Fruit fly (Drosophila melanogaster) whole organism, embryonic: Measurements from ENCODE around the gene CG46307.
A peak's percentile ranks its signal among the peaks of the same experiment; 100 is the strongest.

Experiments
- Bteb2 ChIP-seq: fragments of 200-800 bp; sonication (Bioruptor generic); optimal IDR thresholded peaks from 2 replicates; lab custom pipeline; 2016; ENCODE audit warnings: missing biosample characterization, missing genetic modification characterization
- CG10267 ChIP-seq: fragments of 200-800 bp; sonication (Bioruptor generic); optimal IDR thresholded peaks from 2 replicates; lab custom pipeline; 2018; ENCODE audit warnings: missing biosample characterization, mild to moderate bottlenecking, missing genetic modification characterization, moderate library complexity
- CG12659 ChIP-seq: fragments of 200-800 bp; sonication (Bioruptor generic); optimal IDR thresholded peaks from 3 replicates; lab custom pipeline; 2017; ENCODE audit warnings: mild to moderate bottlenecking, missing biosample characterization, missing genetic modification reagents, missing genetic modification characterization
- CG14860 ChIP-seq: fragments of 200-800 bp; sonication (Bioruptor generic); IDR thresholded peaks from 3 replicates; pipeline ENCODE4 v1.3.6; 2022; ENCODE audit warnings: missing biosample characterization, missing genetic modification characterization; ENCODE audit not compliant: partially characterized antibody
- CG17328 ChIP-seq: fragments of 200-800 bp; sonication (Bioruptor generic); IDR thresholded peaks from 2 replicates; pipeline ENCODE4 v1.3.6; 2022; ENCODE audit warnings: missing biosample characterization, missing genetic modification characterization
- CG17829 ChIP-seq: fragments of 200-800 bp; optimal IDR thresholded peaks from 2 replicates; lab custom pipeline; 2019; ENCODE audit warnings: missing biosample characterization, mild to moderate bottlenecking, missing genetic modification characterization, moderate library complexity
- CG2120 ChIP-seq: fragments of 200-800 bp; sonication (Bioruptor generic); optimal IDR thresholded peaks from 3 replicates; lab custom pipeline; 2016; ENCODE audit warnings: missing biosample characterization, missing genetic modification characterization
- CG2129 ChIP-seq: fragments of 200-800 bp; sonication (Bioruptor generic); IDR thresholded peaks from 2 replicates; pipeline ENCODE4 v1.3.6; 2022; ENCODE audit warnings: missing biosample characterization, missing genetic modification characterization; ENCODE audit not compliant: partially characterized antibody
- CG30020 ChIP-seq: fragments of 200-800 bp; optimal IDR thresholded peaks from 2 replicates; lab custom pipeline; 2019; ENCODE audit warnings: missing biosample characterization, mild to moderate bottlenecking, missing genetic modification characterization, moderate library complexity
- CG3065 ChIP-seq: fragments of 200-800 bp; sonication (Bioruptor generic); optimal IDR thresholded peaks from 2 replicates; lab custom pipeline; 2016; ENCODE audit warnings: missing biosample characterization, missing genetic modification characterization
- CG3281 ChIP-seq: fragments of 200-800 bp; sonication (Bioruptor generic); optimal IDR thresholded peaks from 3 replicates; lab custom pipeline; 2017; ENCODE audit warnings: missing biosample characterization, mild to moderate bottlenecking, missing genetic modification characterization
- CG3847 ChIP-seq: fragments of 200-800 bp; sonication (Bioruptor generic); IDR thresholded peaks from 2 replicates; pipeline ENCODE4 v1.3.6; 2022; ENCODE audit warnings: missing biosample characterization, missing genetic modification characterization
- CG42726 ChIP-seq: fragments of 200-800 bp; sonication (Bioruptor generic); IDR thresholded peaks from 2 replicates; pipeline ENCODE4 v1.3.6; 2022; ENCODE audit warnings: missing biosample characterization, missing genetic modification characterization; ENCODE audit not compliant: partially characterized antibody
- CG5180 ChIP-seq: fragments of 200-800 bp; sonication (Bioruptor generic); optimal IDR thresholded peaks from 3 replicates; lab custom pipeline; 2017; ENCODE audit warnings: missing biosample characterization, missing genetic modification characterization, mild to moderate bottlenecking, moderate library complexity, missing genetic modification reagents
- CG5953 ChIP-seq: fragments of 200-800 bp; sonication (Bioruptor generic); IDR thresholded peaks from 2 replicates; pipeline ENCODE4 v1.3.6; 2022; ENCODE audit warnings: missing biosample characterization, missing genetic modification characterization
- CG6791 ChIP-seq: fragments of 200-800 bp; sonication (Bioruptor generic); IDR thresholded peaks from 3 replicates; pipeline ENCODE4 v1.3.6; 2022; ENCODE audit warnings: missing biosample characterization, missing genetic modification characterization; ENCODE audit not compliant: partially characterized antibody
- CG7556 ChIP-seq: fragments of 200-800 bp; sonication (Bioruptor generic); optimal IDR thresholded peaks from 2 replicates; lab custom pipeline; 2017; ENCODE audit warnings: missing biosample characterization, mild to moderate bottlenecking, missing genetic modification characterization
- CG7963 ChIP-seq: fragments of 200-800 bp; sonication (Bioruptor generic); IDR thresholded peaks from 3 replicates; pipeline ENCODE4 v1.3.6; 2022; ENCODE audit warnings: missing biosample characterization, missing genetic modification characterization; ENCODE audit not compliant: partially characterized antibody
- CG9797 ChIP-seq: fragments of 200-800 bp; sonication (Bioruptor generic); optimal IDR thresholded peaks from 3 replicates; lab custom pipeline; 2018; ENCODE audit warnings: missing biosample characterization, mild to moderate bottlenecking, missing genetic modification characterization
- Dp ChIP-seq: fragments of 200-800 bp; sonication (Bioruptor generic); optimal IDR thresholded peaks from 2 replicates; lab custom pipeline; 2018; ENCODE audit warnings: missing biosample characterization, mild to moderate bottlenecking, missing genetic modification characterization, moderate library complexity
- E2f2 ChIP-seq: fragments of 200-800 bp; sonication (Bioruptor generic); IDR thresholded peaks from 2 replicates; pipeline ENCODE4 v1.3.6; 2022; ENCODE audit warnings: missing biosample characterization, missing genetic modification characterization
- Eip74EF ChIP-seq, 2 experiments: fragments of 200-800 bp in 1 of 2; fragments of >200 bp in 1 of 2; sonication (Bioruptor generic) in 1 of 2; optimal IDR thresholded peaks; 2 replicates each; lab custom pipeline; 2017 to 2019; ENCODE audit warnings: missing biosample characterization in 2 of 2, missing genetic modification characterization in 2 of 2, mild to moderate bottlenecking in 1 of 2, moderate library complexity in 1 of 2
- HLH4C ChIP-seq: fragments of 200-800 bp; sonication (Bioruptor generic); IDR thresholded peaks from 3 replicates; pipeline ENCODE4 v1.3.6; 2022; ENCODE audit warnings: missing biosample characterization, missing genetic modification characterization; ENCODE audit not compliant: partially characterized antibody
- Lim3 ChIP-seq: fragments of 200-800 bp; sonication (Bioruptor generic); IDR thresholded peaks from 2 replicates; pipeline ENCODE4 v1.3.6; 2022; ENCODE audit warnings: missing biosample characterization, missing genetic modification characterization
- Myb ChIP-seq: fragments of 200-800 bp; sonication (Bioruptor generic); optimal IDR thresholded peaks from 2 replicates; lab custom pipeline; 2016; ENCODE audit warnings: missing biosample characterization, missing genetic modification characterization
- Nf-YB ChIP-seq: fragments of 200-800 bp; sonication (Bioruptor generic); optimal IDR thresholded peaks from 3 replicates; lab custom pipeline; 2019; ENCODE audit warnings: missing biosample characterization, mild to moderate bottlenecking, missing genetic modification characterization, moderate library complexity
- Opbp ChIP-seq: fragments of 200-800 bp; sonication (Bioruptor generic); IDR thresholded peaks from 3 replicates; pipeline ENCODE4 v1.3.6; 2022; ENCODE audit warnings: missing biosample characterization, missing genetic modification characterization; ENCODE audit not compliant: partially characterized antibody
- Rfx ChIP-seq: fragments of 200-800 bp; sonication (Bioruptor generic); IDR thresholded peaks from 2 replicates; pipeline ENCODE4 v1.3.6; 2022; ENCODE audit warnings: missing biosample characterization, missing genetic modification characterization
- Scr ChIP-seq: fragments of 200-800 bp; sonication (Bioruptor generic); IDR thresholded peaks from 2 replicates; pipeline ENCODE4 v1.3.6; 2022; ENCODE audit warnings: missing biosample characterization, missing genetic modification characterization; ENCODE audit not compliant: partially characterized antibody
- Trl ChIP-seq, 3 experiments: fragments of >200 bp in 2 of 3; fragments of 200-800 bp in 1 of 3; sonication (Bioruptor generic) in 1 of 3; optimal IDR thresholded peaks; 2 replicates in 1 of 3; 3 replicates in 2 of 3; lab custom pipeline; 2016 to 2017; ENCODE audit warnings: missing biosample characterization in 1 of 3, missing genetic modification characterization in 1 of 3
- Xrp1 ChIP-seq: fragments of 200-800 bp; sonication (Bioruptor generic); IDR thresholded peaks from 2 replicates; pipeline ENCODE4 v1.3.6; 2022; ENCODE audit warnings: missing biosample characterization, missing genetic modification characterization
- amos ChIP-seq: fragments of 200-800 bp; sonication (Bioruptor generic); IDR thresholded peaks from 2 replicates; pipeline ENCODE4 v1.3.6; 2022; ENCODE audit warnings: missing biosample characterization, missing genetic modification characterization; ENCODE audit not compliant: partially characterized antibody
- disco-r ChIP-seq: fragments of 200-800 bp; sonication (Bioruptor generic); optimal IDR thresholded peaks from 2 replicates; lab custom pipeline; 2016; ENCODE audit warnings: missing biosample characterization, missing genetic modification characterization
- gfzf ChIP-seq: fragments of 200-800 bp; sonication (Bioruptor generic); optimal IDR thresholded peaks from 2 replicates; lab custom pipeline; 2016; ENCODE audit warnings: missing biosample characterization, mild to moderate bottlenecking, missing genetic modification characterization, moderate library complexity
- hbn ChIP-seq: fragments of 200-800 bp; sonication (Bioruptor generic); IDR thresholded peaks from 2 replicates; pipeline ENCODE4 v1.3.6; 2022; ENCODE audit warnings: missing biosample characterization, missing genetic modification characterization; ENCODE audit not compliant: partially characterized antibody
- inv ChIP-seq: fragments of 200-800 bp; sonication (Bioruptor generic); IDR thresholded peaks from 2 replicates; pipeline ENCODE4 v1.3.6; 2022; ENCODE audit warnings: missing biosample characterization, missing genetic modification characterization; ENCODE audit not compliant: partially characterized antibody
- knrl ChIP-seq: fragments of 200-800 bp; sonication (Bioruptor generic); IDR thresholded peaks from 3 replicates; pipeline ENCODE4 v1.3.6; 2022; ENCODE audit warnings: missing biosample characterization, missing genetic modification characterization; ENCODE audit not compliant: partially characterized antibody
- mirr ChIP-seq: fragments of 200-800 bp; sonication (Bioruptor generic); optimal IDR thresholded peaks from 3 replicates; lab custom pipeline; 2018; ENCODE audit warnings: missing biosample characterization, mild to moderate bottlenecking, missing genetic modification characterization
- nerfin-2 ChIP-seq: fragments of 200-800 bp; sonication (Bioruptor generic); IDR thresholded peaks from 2 replicates; pipeline ENCODE4 v1.3.6; 2022; ENCODE audit warnings: missing biosample characterization, missing genetic modification characterization; ENCODE audit not compliant: partially characterized antibody
- seq ChIP-seq: fragments of 200-800 bp; sonication (Bioruptor generic); IDR thresholded peaks from 2 replicates; pipeline ENCODE4 v1.3.6; 2022; ENCODE audit warnings: missing biosample characterization, missing genetic modification characterization
- slp2 ChIP-seq: fragments of 200-800 bp; sonication (Bioruptor generic); optimal IDR thresholded peaks from 2 replicates; lab custom pipeline; 2016; ENCODE audit warnings: missing biosample characterization, missing genetic modification characterization
- so ChIP-seq: fragments of 200-800 bp; sonication (Bioruptor generic); IDR thresholded peaks from 3 replicates; pipeline ENCODE4 v1.3.6; 2022; ENCODE audit warnings: missing biosample characterization, missing genetic modification characterization
- sob ChIP-seq: fragments of 200-800 bp; sonication (Bioruptor generic); IDR thresholded peaks from 2 replicates; pipeline ENCODE4 v1.3.6; 2022; ENCODE audit warnings: missing biosample characterization, missing genetic modification characterization
- stwl ChIP-seq: fragments of 200-800 bp; sonication (Bioruptor generic); optimal IDR thresholded peaks from 3 replicates; lab custom pipeline; 2018; ENCODE audit warnings: missing biosample characterization, mild to moderate bottlenecking, missing genetic modification characterization, moderate library complexity
- sug ChIP-seq: fragments of 200-800 bp; optimal IDR thresholded peaks from 2 replicates; lab custom pipeline; 2019; ENCODE audit warnings: missing biosample characterization, mild to moderate bottlenecking, missing genetic modification characterization, moderate library complexity
- zfh2 ChIP-seq: fragments of 200-800 bp; sonication (Bioruptor generic); optimal IDR thresholded peaks from 2 replicates; lab custom pipeline; 2016; ENCODE audit warnings: missing biosample characterization, missing genetic modification characterization

The CG46307 gene

DNA sequence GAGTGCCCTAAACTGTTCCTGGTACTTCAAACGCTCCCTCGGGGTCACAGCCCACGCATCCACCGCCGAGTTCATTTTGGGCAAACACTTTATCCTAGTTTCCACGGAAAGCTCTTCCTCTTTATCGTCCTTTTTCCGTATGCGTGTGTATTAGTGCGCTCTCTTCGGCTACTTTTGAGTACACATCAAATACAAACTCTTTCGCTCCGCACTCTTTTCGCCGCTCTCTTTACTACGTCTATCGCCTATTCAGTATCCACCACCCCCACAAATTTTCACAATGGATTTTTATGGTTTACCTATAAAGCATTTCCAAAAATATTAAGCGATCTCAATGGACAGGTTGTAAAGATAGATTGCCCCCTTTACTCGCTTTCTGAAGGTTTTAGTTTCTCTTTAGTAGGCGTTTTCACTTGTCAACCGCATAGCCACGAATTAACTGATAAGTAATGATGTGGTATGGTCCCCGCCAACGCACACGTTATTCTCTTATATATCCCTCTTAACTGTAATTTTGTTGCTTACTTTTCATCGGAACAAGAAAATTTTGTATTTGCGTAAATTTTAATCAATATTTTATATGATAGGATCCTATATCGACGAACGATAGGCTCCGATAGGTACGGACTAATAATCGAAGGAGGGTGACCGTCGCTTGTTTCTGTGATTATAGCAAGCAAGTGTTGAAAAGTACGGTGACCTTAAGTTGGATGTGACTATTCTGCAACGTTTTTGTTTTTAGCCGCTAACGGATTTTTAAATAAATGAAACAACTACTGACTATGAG is 37.5 kb downstream of the CG46307 start, which contains the start of gene Dap160 (continued):
- TF ChIP-seq Opbp (peak; percentile 82; the same call in 2 of the 3 replicates), CG3847 (GFP tag; lab: Robert Waterston, UW) (peak; percentile 36), inv (GFP tag; lab: Robert Waterston, UW) (peak; percentile 62; the same call in 1 of the 2 replicates), nerfin-2 (GFP tag; lab: Robert Waterston, UW) (peak; percentile 67), stwl (tag; lab: Kevin White, UChicago) (peak; percentile 79), zfh2 (GFP tag; lab: Kevin White, UChicago) (peak; percentile 7), amos (peak; percentile 85), Nf-YB (no peak), CG5180 (GFP tag; lab: Kevin White, UChicago) (no peak), CG30020 (tag; lab: Kevin White, UChicago) (peak; percentile 10), Scr (GFP tag; lab: Robert Waterston, UW) (peak; percentile 75), Dp (GFP tag; lab: Kevin White, UChicago) (peak; percentile 54), HLH4C (GFP tag; lab: Robert Waterston, UW) (peak; percentile 62), CG17328 (GFP tag; lab: Robert Waterston, UW) (no peak), Lim3 (no peak), so (GFP tag; lab: Robert Waterston, UW) (no peak), sug (tag; lab: Kevin White, UChicago) (peak; percentile 5), hbn (peak; percentile 67), sob (GFP tag; lab: Robert Waterston, UW) (peak; percentile 59; the same call in 1 of the 2 replicates), CG10267 (peak; percentile 89), CG42726 (GFP tag; lab: Robert Waterston, UW) (peak; percentile 84), Rfx (GFP tag; lab: Robert Waterston, UW) (peak; percentile 52; the same call in 1 of the 2 replicates), CG2120 (GFP tag; lab: Kevin White, UChicago) (peak; percentile 51), Trl (optimal IDR thresholded peaks at IDR 0.05; lab: Kevin White, UChicago) (peak; percentile 80 to 89), Trl (GFP tag; optimal IDR thresholded peaks at IDR 0.05; lab: Kevin White, UChicago) (no peak), CG6791 (GFP tag; lab: Robert Waterston, UW) (peak; percentile 86), CG5953 (GFP tag; lab: Robert Waterston, UW) (no peak), mirr (GFP tag; lab: Kevin White, UChicago) (peak; percentile 24), Myb (peak; percentile 92), CG7963 (GFP tag; lab: Robert Waterston, UW) (peak; percentile 81), slp2 (GFP tag; lab: Kevin White, UChicago) (no peak), Eip74EF (GFP tag; optimal IDR thresholded peaks at IDR 0.05; lab: Kevin White, UChicago) (no peak), CG9797 (peak; percentile 29), Xrp1 (GFP tag; lab: Robert Waterston, UW) (no peak), CG3281 (GFP tag; lab: Kevin White, UChicago) (peak; percentile 21), CG3065 (GFP tag; lab: Kevin White, UChicago) (no peak), gfzf (GFP tag; lab: Kevin White, UChicago) (peak; percentile 60), CG12659 (GFP tag; lab: Kevin White, UChicago) (peak; percentile 66), disco-r (GFP tag; lab: Kevin White, UChicago) (no peak), CG7556 (no peak), knrl (peak; percentile 68), Bteb2 (no peak), E2f2 (peak; percentile 60), CG17829 (no peak), CG2129 (GFP tag; lab: Robert Waterston, UW) (peak; percentile 28; the same call in 1 of the 2 replicates), seq (peak; percentile 29; the same call in 1 of the 2 replicates), CG14860 (GFP tag; lab: Robert Waterston, UW) (peak; percentile 48; the same call in 1 of the 3 replicates)
